Fruit fly (Drosophila melanogaster) whole organism, embryonic: ENCODE measurements around the gene CG15170.

Experiments used
- Asciz ChIP-seq: fragments of 200-800 bp; sonication (Bioruptor generic); optimal IDR thresholded peaks from 2 replicates; lab custom pipeline; 2017; ENCODE audit warnings: missing biosample characterization, mild to moderate bottlenecking, missing genetic modification characterization, missing genetic modification reagents
- CG10209 ChIP-seq: fragments of 200-800 bp; sonication (Bioruptor generic); optimal IDR thresholded peaks from 3 replicates; lab custom pipeline; 2017; ENCODE audit warnings: missing biosample characterization, mild to moderate bottlenecking, missing genetic modification characterization, missing genetic modification reagents
- CG10267 ChIP-seq: fragments of 200-800 bp; sonication (Bioruptor generic); optimal IDR thresholded peaks from 2 replicates; lab custom pipeline; 2018; ENCODE audit warnings: missing biosample characterization, mild to moderate bottlenecking, missing genetic modification characterization, moderate library complexity
- CG11696 ChIP-seq: fragments of 200-800 bp; sonication (Bioruptor generic); IDR thresholded peaks from 2 replicates; pipeline ENCODE4 v1.3.6; 2022; ENCODE audit warnings: missing biosample characterization, missing genetic modification characterization
- CG12104 ChIP-seq: fragments of 200-800 bp; sonication (Bioruptor generic); optimal IDR thresholded peaks from 3 replicates; lab custom pipeline; 2016; ENCODE audit warnings: missing biosample characterization, missing genetic modification characterization
- CG14860 ChIP-seq: fragments of 200-800 bp; sonication (Bioruptor generic); IDR thresholded peaks from 3 replicates; pipeline ENCODE4 v1.3.6; 2022; ENCODE audit warnings: missing biosample characterization, missing genetic modification characterization; ENCODE audit not compliant: partially characterized antibody
- CG15073 ChIP-seq: fragments of 200-800 bp; sonication (Bioruptor generic); optimal IDR thresholded peaks from 2 replicates; lab custom pipeline; 2016; ENCODE audit warnings: missing biosample characterization, missing genetic modification characterization
- CG15479 ChIP-seq: fragments of 200-800 bp; sonication (Bioruptor generic); optimal IDR thresholded peaks from 3 replicates; lab custom pipeline; 2019; ENCODE audit warnings: missing biosample characterization, mild to moderate bottlenecking, missing genetic modification characterization, moderate library complexity
- CG1602 ChIP-seq: fragments of 200-800 bp; sonication (Bioruptor generic); optimal IDR thresholded peaks from 3 replicates; lab custom pipeline; 2016; ENCODE audit warnings: missing biosample characterization, missing genetic modification characterization
- CG1792 ChIP-seq: fragments of 200-800 bp; sonication (Bioruptor generic); optimal IDR thresholded peaks from 2 replicates; lab custom pipeline; 2016; ENCODE audit warnings: missing biosample characterization, missing genetic modification characterization
- CG1832 ChIP-seq: fragments of 200-800 bp; sonication (Bioruptor generic); optimal IDR thresholded peaks from 2 replicates; lab custom pipeline; 2017; ENCODE audit warnings: missing biosample characterization, mild to moderate bottlenecking, missing genetic modification characterization, inconsistent platforms
- CG33557 ChIP-seq: fragments of 200-800 bp; sonication (Bioruptor generic); optimal IDR thresholded peaks from 2 replicates; lab custom pipeline; 2019; ENCODE audit warnings: missing biosample characterization, mild to moderate bottlenecking, missing genetic modification characterization, moderate library complexity
- CG3847 ChIP-seq: fragments of 200-800 bp; sonication (Bioruptor generic); IDR thresholded peaks from 2 replicates; pipeline ENCODE4 v1.3.6; 2022; ENCODE audit warnings: missing biosample characterization, missing genetic modification characterization
- CG4730 ChIP-seq: fragments of 200-800 bp; sonication (Bioruptor generic); IDR thresholded peaks from 2 replicates; pipeline ENCODE4 v1.3.6; 2022; ENCODE audit warnings: missing biosample characterization, missing genetic modification characterization
- CG6175 ChIP-seq: fragments of 200-800 bp; sonication (Bioruptor generic); IDR thresholded peaks from 3 replicates; pipeline ENCODE4 v1.3.6; 2022; ENCODE audit warnings: missing biosample characterization, missing genetic modification characterization
- CG6254 ChIP-seq: fragments of 200-800 bp; sonication (Bioruptor generic); optimal IDR thresholded peaks from 3 replicates; lab custom pipeline; 2017; ENCODE audit warnings: mild to moderate bottlenecking, missing biosample characterization, missing genetic modification reagents, missing genetic modification characterization
- CG6854 ChIP-seq: fragments of 200-800 bp; sonication (Bioruptor generic); optimal IDR thresholded peaks from 3 replicates; lab custom pipeline; 2017; ENCODE audit warnings: missing biosample characterization, mild to moderate bottlenecking, missing genetic modification characterization
- CG7372 ChIP-seq: fragments of 200-800 bp; sonication (Bioruptor generic); IDR thresholded peaks from 2 replicates; pipeline ENCODE4 v1.3.6; 2022; ENCODE audit warnings: missing biosample characterization, missing genetic modification characterization
- CTCF ChIP-seq: fragments of 200-800 bp; sonication (Bioruptor generic); optimal IDR thresholded peaks from 2 replicates; lab custom pipeline; 2017; ENCODE audit warnings: missing biosample characterization, mild to moderate bottlenecking, missing genetic modification characterization, moderate library complexity
- Dip2 ChIP-seq: fragments of 200-800 bp; sonication (Bioruptor generic); IDR thresholded peaks from 2 replicates; pipeline ENCODE4 v1.3.6; 2022; ENCODE audit warnings: missing biosample characterization, missing genetic modification characterization
- Dll ChIP-seq: fragments of 200-800 bp; sonication (Bioruptor generic); IDR thresholded peaks from 4 replicates; pipeline ENCODE4 v1.3.6; 2022; ENCODE audit warnings: missing biosample characterization, missing genetic modification characterization; ENCODE audit not compliant: partially characterized antibody
- Drgx ChIP-seq: fragments of 200-800 bp; sonication (Bioruptor generic); IDR thresholded peaks from 2 replicates; pipeline ENCODE4 v1.3.6; 2022; ENCODE audit warnings: missing biosample characterization, missing genetic modification characterization
- E2f2 ChIP-seq: fragments of 200-800 bp; sonication (Bioruptor generic); IDR thresholded peaks from 2 replicates; pipeline ENCODE4 v1.3.6; 2022; ENCODE audit warnings: missing biosample characterization, missing genetic modification characterization
- Elba2 ChIP-seq: fragments of 200-800 bp; sonication (Bioruptor generic); optimal IDR thresholded peaks from 3 replicates; lab custom pipeline; 2016; ENCODE audit warnings: missing biosample characterization, missing genetic modification characterization
- HLH54F ChIP-seq: fragments of 200-800 bp; sonication (Bioruptor generic); optimal IDR thresholded peaks from 3 replicates; lab custom pipeline; 2016; ENCODE audit warnings: missing biosample characterization, missing genetic modification characterization
- HLHmδ ChIP-seq: fragments of 200-800 bp; sonication (Bioruptor generic); optimal IDR thresholded peaks from 2 replicates; lab custom pipeline; 2018; ENCODE audit warnings: missing biosample characterization, mild to moderate bottlenecking, missing genetic modification characterization, moderate library complexity
- Hr39 ChIP-seq: fragments of >200 bp; optimal IDR thresholded peaks from 2 replicates; lab custom pipeline; 2017
- Hr51 ChIP-seq, 2 experiments: fragments of 200-800 bp; sonication (Bioruptor generic); optimal IDR thresholded peaks; 2 replicates in 1 of 2; 3 replicates in 1 of 2; lab custom pipeline; 2016 to 2018; ENCODE audit warnings: missing biosample characterization in 2 of 2, missing genetic modification characterization in 2 of 2, mild to moderate bottlenecking in 1 of 2, moderate library complexity in 1 of 2
- MTF-1 ChIP-seq: fragments of 200-800 bp; sonication (Bioruptor generic); optimal IDR thresholded peaks from 2 replicates; lab custom pipeline; 2018; ENCODE audit warnings: missing biosample characterization, mild to moderate bottlenecking, missing genetic modification characterization, borderline replicate concordance
- Max ChIP-seq: fragments of 200-800 bp; sonication (Bioruptor generic); optimal IDR thresholded peaks from 2 replicates; lab custom pipeline; 2016; ENCODE audit warnings: missing biosample characterization, mild to moderate bottlenecking, missing genetic modification characterization
- Med ChIP-seq: fragments of 200-800 bp; sonication (Bioruptor generic); peaks from one replicate; lab custom pipeline; 2016; ENCODE audit warnings: missing biosample characterization, missing genetic modification characterization, mild to moderate bottlenecking, inconsistent platforms, moderate library complexity
- Pdp1 ChIP-seq, 2 experiments: fragments of 200-800 bp; sonication (Bioruptor generic); optimal IDR thresholded peaks; 3 replicates each; lab custom pipeline; 2016; ENCODE audit warnings: missing biosample characterization in 2 of 2, missing genetic modification characterization in 2 of 2, mild to moderate bottlenecking in 1 of 2, moderate library complexity in 1 of 2
- Poxn ChIP-seq: fragments of 200-800 bp; sonication (Bioruptor generic); IDR thresholded peaks from 2 replicates; pipeline ENCODE4 v1.3.6; 2022; ENCODE audit warnings: missing biosample characterization, missing genetic modification characterization
- Ptx1 ChIP-seq: fragments of 200-800 bp; sonication (Bioruptor generic); IDR thresholded peaks from 2 replicates; pipeline ENCODE4 v1.3.6; 2022; ENCODE audit warnings: missing biosample characterization, missing genetic modification characterization
- Six4 ChIP-seq: fragments of 200-800 bp; sonication (Bioruptor generic); optimal IDR thresholded peaks from 2 replicates; lab custom pipeline; 2016; ENCODE audit warnings: missing biosample characterization, missing genetic modification characterization
- Spps ChIP-seq: fragments of 200-800 bp; sonication (Bioruptor generic); optimal IDR thresholded peaks from 2 replicates; lab custom pipeline; 2018; ENCODE audit warnings: missing biosample characterization, mild to moderate bottlenecking, missing genetic modification characterization
- chinmo ChIP-seq: fragments of 200-800 bp; sonication (Bioruptor generic); IDR thresholded peaks from 4 replicates; pipeline ENCODE4 v1.3.6; 2022; ENCODE audit warnings: missing biosample characterization, missing genetic modification characterization; ENCODE audit not compliant: partially characterized antibody
- crol ChIP-seq: fragments of 200-800 bp; sonication (Bioruptor generic); IDR thresholded peaks from 2 replicates; pipeline ENCODE4 v1.3.6; 2022; ENCODE audit warnings: missing biosample characterization, missing genetic modification characterization
- dm ChIP-seq: fragments of 200-800 bp; sonication (Bioruptor generic); optimal IDR thresholded peaks from 3 replicates; lab custom pipeline; 2016; ENCODE audit warnings: missing biosample characterization, missing genetic modification characterization
- ems ChIP-seq: fragments of 200-800 bp; sonication (Bioruptor generic); optimal IDR thresholded peaks from 3 replicates; lab custom pipeline; 2016; ENCODE audit warnings: missing biosample characterization, missing genetic modification characterization
- exex ChIP-seq: fragments of 200-800 bp; sonication (Bioruptor generic); optimal IDR thresholded peaks from 4 replicates; lab custom pipeline; 2018; ENCODE audit warnings: missing biosample characterization, mild to moderate bottlenecking, missing genetic modification characterization, moderate library complexity
- fd102C ChIP-seq: fragments of 200-800 bp; sonication (Bioruptor generic); optimal IDR thresholded peaks from 2 replicates; lab custom pipeline; 2018; ENCODE audit warnings: missing biosample characterization, mild to moderate bottlenecking, missing genetic modification characterization, moderate library complexity
- fd96Cb ChIP-seq: fragments of 200-800 bp; sonication (Bioruptor generic); optimal IDR thresholded peaks from 2 replicates; lab custom pipeline; 2018; ENCODE audit warnings: missing biosample characterization, mild to moderate bottlenecking, missing genetic modification characterization, moderate library complexity
- gro ChIP-seq: fragments of 200-800 bp; sonication (Bioruptor generic); optimal IDR thresholded peaks from 2 replicates; lab custom pipeline; 2016; ENCODE audit warnings: missing biosample characterization, missing genetic modification characterization
- hbn ChIP-seq: fragments of 200-800 bp; sonication (Bioruptor generic); IDR thresholded peaks from 2 replicates; pipeline ENCODE4 v1.3.6; 2022; ENCODE audit warnings: missing biosample characterization, missing genetic modification characterization; ENCODE audit not compliant: partially characterized antibody
- jigr1 ChIP-seq: fragments of 200-800 bp; sonication (Bioruptor generic); IDR thresholded peaks from 3 replicates; pipeline ENCODE4 v1.3.6; 2022; ENCODE audit warnings: missing biosample characterization, missing genetic modification characterization
- luna ChIP-seq: fragments of 200-800 bp; sonication (Bioruptor generic); optimal IDR thresholded peaks from 2 replicates; lab custom pipeline; 2016; ENCODE audit warnings: missing biosample characterization, missing genetic modification characterization
- nmo ChIP-seq: fragments of 200-800 bp; sonication (Bioruptor generic); optimal IDR thresholded peaks from 2 replicates; lab custom pipeline; 2018; ENCODE audit warnings: missing biosample characterization, mild to moderate bottlenecking, missing genetic modification characterization, moderate library complexity
- psq ChIP-seq: fragments of 200-800 bp; sonication (Bioruptor generic); optimal IDR thresholded peaks from 2 replicates; lab custom pipeline; 2017; ENCODE audit warnings: missing biosample characterization, missing genetic modification characterization
- vfl ChIP-seq: fragments of 200-800 bp; sonication (Bioruptor generic); optimal IDR thresholded peaks from 2 replicates; lab custom pipeline; 2016; ENCODE audit warnings: missing biosample characterization, missing genetic modification characterization

Gene CG15170

dm6 chr2L:18990133-18990532 is at the start of gene CG15170:
Gene CG15170 (minus strand): TSS chr2L:18990233.
- TF ChIP-seq Ptx1 (GFP tag; lab: Robert Waterston, UW) (no peak), exex (peak; percentile 41)

DNA sequence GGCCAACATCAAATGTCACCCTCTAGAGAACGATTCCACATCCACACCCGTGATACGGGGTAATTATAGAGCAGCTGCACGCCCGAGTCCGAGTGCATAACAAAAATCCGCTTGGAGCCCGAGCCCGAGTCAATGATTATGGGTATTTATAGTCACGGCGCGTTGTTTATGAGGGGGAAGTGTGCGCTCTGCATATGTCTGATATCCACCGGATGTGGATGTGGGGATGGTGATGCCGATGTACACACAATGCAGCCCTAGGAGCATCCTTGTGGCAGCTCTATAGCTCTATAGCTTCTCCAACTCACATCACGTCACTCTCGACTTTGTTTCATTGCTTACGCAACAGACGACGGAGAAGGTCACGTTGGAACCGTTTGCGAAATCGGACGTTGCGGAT is 47.4 kb upstream of the CG15170 start:
- TF ChIP-seq CG10209 (GFP tag; lab: Kevin White, UChicago) (no peak), Pdp1 (GFP tag; optimal IDR thresholded peaks at IDR 0.05; lab: Kevin White, UChicago) (peak in 1 of 2 experiments; percentile 59), Dll (no peak), Hr51 (GFP tag; optimal IDR thresholded peaks at IDR 0.05; lab: Kevin White, UChicago) (no peak), CG11696 (GFP tag; lab: Robert Waterston, UW) (no peak), CG1832 (GFP tag; lab: Kevin White, UChicago) (no peak), CG15479 (GFP tag; lab: Kevin White, UChicago) (no peak), Hr39 (lab: Kevin White, UChicago) (no peak), Six4 (GFP tag; lab: Kevin White, UChicago) (no peak), nmo (GFP tag; lab: Kevin White, UChicago) (no peak), CG6854 (GFP tag; lab: Kevin White, UChicago) (no peak), crol (no peak), Asciz (GFP tag; lab: Kevin White, UChicago) (no peak), psq (GFP tag; lab: Kevin White, UChicago) (no peak), E2f2 (GFP tag; lab: Robert Waterston, UW) (0 out of 2 replicates have a peak, but pooled peaks have one; percentile 7), MTF-1 (GFP tag; lab: Kevin White, UChicago) (no peak), CG6175 (no peak), Dip2 (GFP tag; lab: Robert Waterston, UW) (no peak), CG12104 (no peak), luna (GFP tag; lab: Kevin White, UChicago) (no peak), CG10267 (no peak), CG33557 (GFP tag; lab: Kevin White, UChicago) (no peak), Poxn (no peak), fd102C (GFP tag; lab: Kevin White, UChicago) (no peak), vfl (no peak), chinmo (GFP tag; lab: Robert Waterston, UW) (no peak), CG15073 (GFP tag; lab: Kevin White, UChicago) (no peak), Spps (tag; lab: Kevin White, UChicago) (no peak), CG7372 (no peak), fd96Cb (no peak), CG4730 (no peak), CTCF (GFP tag; lab: Kevin White, UChicago) (no peak), Ptx1 (GFP tag; lab: Robert Waterston, UW) (no peak), CG1602 (GFP tag; lab: Kevin White, UChicago) (no peak), Max (no peak), CG3847 (GFP tag; lab: Robert Waterston, UW) (no peak), Elba2 (GFP tag; lab: Kevin White, UChicago) (no peak), hbn (GFP tag; lab: Robert Waterston, UW) (no peak), Med (GFP tag; lab: Kevin White, UChicago) (peak; percentile 59), HLHmδ (peak; percentile 67), CG1792 (GFP tag; lab: Kevin White, UChicago) (no peak), Drgx (0 out of 2 replicates have a peak, but pooled peaks have one; percentile 9), CG6254 (GFP tag; lab: Kevin White, UChicago) (no peak), dm (GFP tag; lab: Kevin White, UChicago) (no peak), ems (GFP tag; lab: Kevin White, UChicago) (no peak), gro (GFP tag; lab: Kevin White, UChicago) (no peak), HLH54F (no peak), CG14860 (GFP tag; lab: Robert Waterston, UW) (0 out of 3 replicates have a peak, but pooled peaks have one; percentile 29), jigr1 (GFP tag; lab: Robert Waterston, UW) (no peak)
